Worm (Caenorhabditis elegans): ENCODE measurements around the gene ggtb-1.

The ggtb-1 gene

DNA sequence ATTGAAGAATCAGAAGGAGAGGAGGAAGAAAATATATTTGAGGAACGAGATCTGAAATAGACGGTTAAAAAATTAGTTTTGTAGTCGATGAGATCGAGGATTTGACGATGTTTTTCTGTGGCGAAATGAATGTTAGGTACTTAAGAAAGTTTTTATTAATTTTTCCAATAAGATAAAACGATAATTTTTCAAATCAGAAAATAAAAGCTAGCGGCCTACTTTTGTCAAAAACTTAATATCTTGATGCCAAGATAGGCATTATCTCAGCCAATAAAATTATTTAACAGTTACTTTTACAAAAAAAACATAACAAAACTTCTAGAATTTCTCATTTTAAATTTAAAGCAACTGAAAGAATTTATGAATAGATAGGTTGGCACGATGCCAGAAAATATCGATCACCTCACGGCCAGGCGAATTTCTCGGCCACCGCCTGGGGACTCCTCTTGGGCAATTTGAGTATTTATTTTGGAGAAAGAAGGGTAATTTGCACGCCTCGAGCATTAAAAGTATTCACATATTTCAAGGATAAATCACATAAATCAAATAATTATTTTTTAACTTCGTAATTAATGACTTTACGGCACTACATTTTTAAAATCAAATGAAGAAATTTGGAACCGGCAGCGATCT is 45.8 kb upstream of the ggtb-1 start, which contains the start of gene fubl-2 (continued):
- no peak for TF ChIP-seq ets-4 (GFP tag; optimal IDR thresholded peaks at IDR 0.05)
- TF ChIP-seq C06A6.2 (GFP tag; conservative IDR thresholded peaks at IDR 0.05): no peak
- no peak for TF ChIP-seq ztf-25 (GFP tag; IDR thresholded peaks at IDR 0.05)
- no peak for TF ChIP-seq ama-1 (optimal IDR thresholded peaks at IDR 0.05)
- no peak for TF ChIP-seq ama-1 (GFP tag; optimal IDR thresholded peaks at IDR 0.05)
- TF ChIP-seq attf-5 (GFP tag; optimal IDR thresholded peaks at IDR 0.05): peak; percentile 4
- no peak for TF ChIP-seq ztf-6 (GFP tag; IDR thresholded peaks at IDR 0.05)
- no peak for TF ChIP-seq T07F8.4 (tag; optimal IDR thresholded peaks at IDR 0.05)
- no peak for TF ChIP-seq tbp1 (GFP tag; optimal IDR thresholded peaks at IDR 0.05)
- TF ChIP-seq F37B4.10 (GFP tag; IDR thresholded peaks at IDR 0.05): no peak
- no peak for TF ChIP-seq hsf-1 (GFP tag; IDR thresholded peaks at IDR 0.05)
- no peak for TF ChIP-seq let-526 (GFP tag; IDR thresholded peaks at IDR 0.05)
- no peak for TF ChIP-seq sptf-2 (GFP tag; optimal IDR thresholded peaks at IDR 0.05)
- TF ChIP-seq him-1 (tag; optimal IDR thresholded peaks at IDR 0.05): peak; percentile 5
- no peak for TF ChIP-seq repo-1 (tag; optimal IDR thresholded peaks at IDR 0.05)
- no peak for TF ChIP-seq xnd-1 (tag; optimal IDR thresholded peaks at IDR 0.05)
- TF ChIP-seq aptf-3 (GFP tag; IDR thresholded peaks at IDR 0.05): no peak
- peak; percentile 49 for TF ChIP-seq unc-130 (GFP tag; optimal IDR thresholded peaks at IDR 0.05)
- no peak for TF ChIP-seq fkh-3 (tag; optimal IDR thresholded peaks at IDR 0.05)
- no peak for TF ChIP-seq madf-3 (GFP tag; IDR thresholded peaks at IDR 0.05)
- no peak for TF ChIP-seq lin-26 (GFP tag; IDR thresholded peaks at IDR 0.05)
- TF ChIP-seq cebp-1 (GFP tag; IDR thresholded peaks at IDR 0.05): no peak
- TF ChIP-seq cebp-1 (tag; optimal IDR thresholded peaks at IDR 0.05): no peak
- TF ChIP-seq ZK185.1 (tag; optimal IDR thresholded peaks at IDR 0.05; ENCODE audit: poor library complexity, severe bottlenecking): peak; percentile 62
- TF ChIP-seq K12H6.12 (tag; optimal IDR thresholded peaks at IDR 0.05): no peak
- TF ChIP-seq zim-3 (tag; optimal IDR thresholded peaks at IDR 0.05): no peak
- no peak for TF ChIP-seq efl-1 (GFP tag; optimal IDR thresholded peaks at IDR 0.05)
- TF ChIP-seq B0336.3 (GFP tag; IDR thresholded peaks at IDR 0.05): no peak
- no peak for TF ChIP-seq B0019.2 (GFP tag; conservative IDR thresholded peaks at IDR 0.05)
- TF ChIP-seq unc-62 (GFP tag; optimal IDR thresholded peaks at IDR 0.05): no peak
- TF ChIP-seq rcor-1 (GFP tag; IDR thresholded peaks at IDR 0.05): no peak
- no peak; the same call in 1 of the 2 replicates for TF ChIP-seq K11D2.4 (GFP tag; IDR thresholded peaks at IDR 0.05)
- TF ChIP-seq ceh-100 (GFP tag; IDR thresholded peaks at IDR 0.05): 0 out of 2 replicates have a peak, but pooled peaks have one; percentile 31
- TF ChIP-seq ekl-4 (GFP tag; IDR thresholded peaks at IDR 0.05): no peak
- no peak for TF ChIP-seq attf-6 (GFP tag; IDR thresholded peaks at IDR 0.05)
- TF ChIP-seq Y95B8A.8 (GFP tag; IDR thresholded peaks at IDR 0.05): no peak
- no peak for TF ChIP-seq nhr-80 (tag; optimal IDR thresholded peaks at IDR 0.05)
- no peak for TF ChIP-seq F22D6.2 (tag; optimal IDR thresholded peaks at IDR 0.05)
- TF ChIP-seq egl-18 (GFP tag; IDR thresholded peaks at IDR 0.05): no peak
- no peak for TF ChIP-seq F57C9.4 (tag; optimal IDR thresholded peaks at IDR 0.05)
- no peak for TF ChIP-seq nhr-90 (tag; optimal IDR thresholded peaks at IDR 0.05)
- peak; percentile 26; the same call in 1 of the 2 replicates for TF ChIP-seq ceh-91 (GFP tag; IDR thresholded peaks at IDR 0.05)
- no peak for TF ChIP-seq hlh-26 (GFP tag; conservative IDR thresholded peaks at IDR 0.05)
- TF ChIP-seq dox-1 (GFP tag; IDR thresholded peaks at IDR 0.05): no peak
- TF ChIP-seq F55B11.4 (tag; optimal IDR thresholded peaks at IDR 0.05; ENCODE audit: borderline replicate concordance, insufficient read depth): no peak
- peak; percentile 45 for TF ChIP-seq snpc-3.4 (tag; optimal IDR thresholded peaks at IDR 0.05)
- TF ChIP-seq ztf-26 (tag; optimal IDR thresholded peaks at IDR 0.05): no peak
- TF ChIP-seq Y53F4B.3 (GFP tag; IDR thresholded peaks at IDR 0.05): no peak
- TF ChIP-seq F10E7.11 (tag; optimal IDR thresholded peaks at IDR 0.05): no peak
- peak in 1 of 2 experiments; percentile 14 for TF ChIP-seq let-607 (tag; optimal IDR thresholded peaks at IDR 0.05)
